Worm (Caenorhabditis elegans) whole organism, young adult: Measurements from ENCODE around the gene F20D12.7.

Experiments used
- D2030.7 ChIP-seq: fragments of 200-800 bp; sonication (Bioruptor generic); IDR thresholded peaks from 2 replicates; pipeline ENCODE4 v1.3.6; 2022; ENCODE audit warnings: missing genetic modification reagents, missing genetic modification characterization, missing compliant biosample characterization
- F22D6.2 ChIP-seq: sonication (generic microtip); optimal IDR thresholded peaks from 2 replicates; lab custom pipeline; 2016; ENCODE audit warnings: mild to moderate bottlenecking, missing genetic modification characterization, missing compliant biosample characterization
- F33H1.4 ChIP-seq: fragments of 200-800 bp; sonication (Bioruptor generic); IDR thresholded peaks from 2 replicates; pipeline ENCODE4 v1.3.6; 2022; ENCODE audit warnings: missing genetic modification reagents, missing genetic modification characterization, missing compliant biosample characterization
- F55B11.4 ChIP-seq: sonication (generic microtip); optimal IDR thresholded peaks from 2 replicates; lab custom pipeline; 2016; ENCODE audit warnings: missing compliant biosample characterization, missing genetic modification characterization, borderline replicate concordance; ENCODE audit not compliant: insufficient read depth
- F57A8.1 ChIP-seq: fragments of 200-800 bp; sonication (Bioruptor generic); optimal IDR thresholded peaks from 2 replicates; lab custom pipeline; 2018; ENCODE audit warnings: mild to moderate bottlenecking, missing genetic modification characterization, moderate library complexity, missing compliant biosample characterization
- F57C9.4 ChIP-seq: sonication (generic microtip); optimal IDR thresholded peaks from 2 replicates; lab custom pipeline; 2017; ENCODE audit warnings: mild to moderate bottlenecking, missing genetic modification characterization, missing compliant biosample characterization
- T26A5.8 ChIP-seq: sonication (generic microtip); optimal IDR thresholded peaks from 2 replicates; lab custom pipeline; 2016; ENCODE audit warnings: missing genetic modification characterization, missing compliant biosample characterization
- Y53F4B.3 ChIP-seq: fragments of 200-800 bp; sonication (Bioruptor generic); IDR thresholded peaks from 2 replicates; pipeline ENCODE4 v1.3.6; 2022; ENCODE audit warnings: missing genetic modification reagents, missing genetic modification characterization, missing compliant biosample characterization
- Y53G8AR.9 ChIP-seq: fragments of 200-800 bp; sonication (Bioruptor generic); conservative IDR thresholded peaks from 2 replicates; pipeline ENCODE4 v1.3.6; 2022; ENCODE audit warnings: missing genetic modification reagents, missing genetic modification characterization, missing compliant biosample characterization
- Y56A3A.18 ChIP-seq: fragments of 200-800 bp; sonication (Bioruptor generic); IDR thresholded peaks from 2 replicates; pipeline ENCODE4 v1.3.6; 2022; ENCODE audit warnings: missing genetic modification reagents, missing genetic modification characterization, missing compliant biosample characterization
- Y79H2A.3 ChIP-seq: fragments of 200-800 bp; sonication (Bioruptor generic); conservative IDR thresholded peaks from 2 replicates; pipeline ENCODE4 v1.3.6; 2022; ENCODE audit warnings: missing genetic modification reagents, missing genetic modification characterization, missing compliant biosample characterization
- ama-1 ChIP-seq, 3 experiments: fragments of 150-350 bp in 1 of 3; sonication (generic microtip) in 2 of 3; optimal IDR thresholded peaks; 2 replicates each; lab custom pipeline; 2014 to 2018; ENCODE audit warnings: missing biosample characterization in 2 of 3, missing genetic modification characterization in 2 of 3, missing genetic modification reagents in 2 of 3
- atf-7 ChIP-seq: sonication (generic microtip); optimal IDR thresholded peaks from 2 replicates; lab custom pipeline; 2017; ENCODE audit warnings: mild to moderate bottlenecking, missing genetic modification characterization, missing compliant biosample characterization
- attf-5 ChIP-seq: fragments of 200-800 bp; sonication (Bioruptor generic); optimal IDR thresholded peaks from 2 replicates; lab custom pipeline; 2018; ENCODE audit warnings: mild to moderate bottlenecking, missing genetic modification characterization, missing compliant biosample characterization
- bed-1 ChIP-seq: fragments of 200-800 bp; sonication (Bioruptor generic); IDR thresholded peaks from 2 replicates; pipeline ENCODE4 v1.3.6; 2022; ENCODE audit warnings: missing genetic modification reagents, missing genetic modification characterization, missing compliant biosample characterization
- ccch-3 ChIP-seq: fragments of 200-800 bp; sonication (Bioruptor generic); optimal IDR thresholded peaks from 2 replicates; lab custom pipeline; 2018; ENCODE audit warnings: mild to moderate bottlenecking, missing genetic modification characterization, missing compliant biosample characterization
- cebp-1 ChIP-seq, 2 experiments: fragments of 200-800 bp in 1 of 2; sonication (Bioruptor generic) in 1 of 2; sonication (generic microtip) in 1 of 2; IDR thresholded peaks in 1 of 2; optimal IDR thresholded peaks in 1 of 2; 2 replicates each; pipeline versions ENCODE4 v1.3.6 to Lab custom; 2017 to 2022; ENCODE audit warnings: missing compliant biosample characterization in 2 of 2, missing genetic modification characterization in 2 of 2, mild to moderate bottlenecking in 1 of 2, missing genetic modification reagents in 1 of 2, moderate library complexity in 1 of 2
- ceh-27 ChIP-seq: fragments of 200-800 bp; sonication (Bioruptor generic); optimal IDR thresholded peaks from 2 replicates; lab custom pipeline; 2018; ENCODE audit warnings: mild to moderate bottlenecking, missing genetic modification characterization, moderate library complexity, missing compliant biosample characterization
- ceh-58 ChIP-seq: fragments of 200-800 bp; sonication (Bioruptor generic); IDR thresholded peaks from 2 replicates; pipeline ENCODE4 v1.3.6; 2022; ENCODE audit warnings: missing genetic modification characterization, missing compliant biosample characterization
- ceh-79 ChIP-seq: sonication (generic microtip); optimal IDR thresholded peaks from 2 replicates; lab custom pipeline; 2017; ENCODE audit warnings: mild to moderate bottlenecking, missing genetic modification characterization, missing compliant biosample characterization
- dpl-1 ChIP-seq: fragments of 150-350 bp; optimal IDR thresholded peaks from 2 replicates; lab custom pipeline; 2014; ENCODE audit warnings: missing biosample characterization, missing genetic modification reagents, missing genetic modification characterization
- efl-1 ChIP-seq: fragments of 150-350 bp; optimal IDR thresholded peaks from 2 replicates; lab custom pipeline; 2014; ENCODE audit warnings: missing biosample characterization, missing genetic modification reagents, missing genetic modification characterization
- ets-4 ChIP-seq: fragments of 200-800 bp; sonication (Bioruptor generic); optimal IDR thresholded peaks from 2 replicates; lab custom pipeline; 2018; ENCODE audit warnings: mild to moderate bottlenecking, missing genetic modification characterization, missing compliant biosample characterization
- fkh-3 ChIP-seq: sonication (generic microtip); optimal IDR thresholded peaks from 2 replicates; lab custom pipeline; 2016; ENCODE audit warnings: mild to moderate bottlenecking, missing genetic modification characterization, missing compliant biosample characterization
- lag-1 ChIP-seq: fragments of 200-800 bp; sonication (Bioruptor generic); IDR thresholded peaks from 2 replicates; pipeline ENCODE4 v1.3.6; 2022; ENCODE audit warnings: missing genetic modification reagents, missing genetic modification characterization, missing compliant biosample characterization
- let-607 ChIP-seq, 2 experiments: fragments of 200-800 bp in 1 of 2; sonication (Bioruptor generic) in 1 of 2; sonication (generic microtip) in 1 of 2; optimal IDR thresholded peaks; 2 replicates each; lab custom pipeline; 2016 to 2018; ENCODE audit warnings: mild to moderate bottlenecking in 2 of 2, missing compliant biosample characterization in 2 of 2, missing genetic modification characterization in 2 of 2, moderate library complexity in 2 of 2, missing genotype in 1 of 2
- lin-26 ChIP-seq: fragments of 200-800 bp; sonication (Bioruptor generic); IDR thresholded peaks from 2 replicates; pipeline ENCODE4 v1.3.6; 2022; ENCODE audit warnings: missing genetic modification reagents, missing genetic modification characterization, missing compliant biosample characterization
- lin-54 ChIP-seq: fragments of 200-800 bp; sonication (Bioruptor generic); optimal IDR thresholded peaks from 2 replicates; lab custom pipeline; 2018; ENCODE audit warnings: mild to moderate bottlenecking, missing genetic modification characterization, missing compliant biosample characterization
- lir-1 ChIP-seq: fragments of 200-800 bp; sonication (Bioruptor generic); conservative IDR thresholded peaks from 2 replicates; pipeline ENCODE4 v1.3.6; 2022; ENCODE audit warnings: missing genetic modification reagents, missing genetic modification characterization, missing compliant biosample characterization
- lsl-1 ChIP-seq: fragments of 200-800 bp; sonication (Bioruptor generic); optimal IDR thresholded peaks from 2 replicates; lab custom pipeline; 2018; ENCODE audit warnings: mild to moderate bottlenecking, missing genetic modification characterization, moderate library complexity, missing compliant biosample characterization
- mes-4 ChIP-seq: sonication (generic microtip); optimal IDR thresholded peaks from 2 replicates; lab custom pipeline; 2016; ENCODE audit warnings: missing genotype, missing genetic modification characterization, missing compliant biosample characterization
- nfyb-1 ChIP-seq: fragments of 200-800 bp; sonication (Bioruptor generic); IDR thresholded peaks from 2 replicates; pipeline ENCODE4 v1.3.6; 2022; ENCODE audit warnings: missing genetic modification reagents, missing genetic modification characterization, missing compliant biosample characterization
- nhr-120 ChIP-seq: fragments of 200-800 bp; sonication (Bioruptor generic); IDR thresholded peaks from 2 replicates; pipeline ENCODE4 v1.3.6; 2022; ENCODE audit warnings: missing genetic modification characterization, missing compliant biosample characterization
- nhr-80 ChIP-seq: sonication (generic microtip); optimal IDR thresholded peaks from 2 replicates; lab custom pipeline; 2016; ENCODE audit warnings: missing genetic modification characterization, missing compliant biosample characterization
- rpc-1 ChIP-seq, 2 experiments: fragments of 150-350 bp in 1 of 2; sonication (generic microtip) in 1 of 2; optimal IDR thresholded peaks; 2 replicates each; lab custom pipeline; 2014 to 2018; ENCODE audit warnings: missing biosample characterization in 1 of 2, missing genetic modification characterization in 1 of 2, missing genetic modification reagents in 1 of 2, missing genotype in 1 of 2
- sea-2 ChIP-seq: fragments of 200-800 bp; sonication (Bioruptor generic); IDR thresholded peaks from 2 replicates; pipeline ENCODE4 v1.3.6; 2022; ENCODE audit warnings: missing genetic modification characterization, missing compliant biosample characterization
- snpc-4 ChIP-seq, 5 experiments: fragments of 150-350 bp in 1 of 5; sonication (generic microtip) in 4 of 5; optimal IDR thresholded peaks; 2 replicates each; lab custom pipeline; 2014 to 2018; ENCODE audit warnings: missing genetic modification characterization in 5 of 5, missing biosample characterization in 3 of 5, antibody characterized with exemption in 2 of 5, mild to moderate bottlenecking in 2 of 5, missing compliant biosample characterization in 2 of 5, missing genotype in 2 of 5, moderate library complexity in 2 of 5, missing genetic modification reagents in 1 of 5
- sptf-2 ChIP-seq: fragments of 200-800 bp; sonication (Bioruptor generic); optimal IDR thresholded peaks from 2 replicates; lab custom pipeline; 2018; ENCODE audit warnings: mild to moderate bottlenecking, missing genetic modification characterization, missing compliant biosample characterization
- ztf-25 ChIP-seq: fragments of 200-800 bp; sonication (Bioruptor generic); IDR thresholded peaks from 2 replicates; pipeline ENCODE4 v1.3.6; 2022; ENCODE audit warnings: missing genetic modification reagents, missing genetic modification characterization, missing compliant biosample characterization
- ztf-26 ChIP-seq: sonication (generic microtip); optimal IDR thresholded peaks from 2 replicates; lab custom pipeline; 2017; ENCODE audit warnings: missing genetic modification characterization, missing compliant biosample characterization
- ztf-6 ChIP-seq: fragments of 200-800 bp; sonication (Bioruptor generic); IDR thresholded peaks from 2 replicates; pipeline ENCODE4 v1.3.6; 2022; ENCODE audit warnings: missing genetic modification reagents, missing genetic modification characterization, missing compliant biosample characterization

The F20D12.7 gene

DNA sequence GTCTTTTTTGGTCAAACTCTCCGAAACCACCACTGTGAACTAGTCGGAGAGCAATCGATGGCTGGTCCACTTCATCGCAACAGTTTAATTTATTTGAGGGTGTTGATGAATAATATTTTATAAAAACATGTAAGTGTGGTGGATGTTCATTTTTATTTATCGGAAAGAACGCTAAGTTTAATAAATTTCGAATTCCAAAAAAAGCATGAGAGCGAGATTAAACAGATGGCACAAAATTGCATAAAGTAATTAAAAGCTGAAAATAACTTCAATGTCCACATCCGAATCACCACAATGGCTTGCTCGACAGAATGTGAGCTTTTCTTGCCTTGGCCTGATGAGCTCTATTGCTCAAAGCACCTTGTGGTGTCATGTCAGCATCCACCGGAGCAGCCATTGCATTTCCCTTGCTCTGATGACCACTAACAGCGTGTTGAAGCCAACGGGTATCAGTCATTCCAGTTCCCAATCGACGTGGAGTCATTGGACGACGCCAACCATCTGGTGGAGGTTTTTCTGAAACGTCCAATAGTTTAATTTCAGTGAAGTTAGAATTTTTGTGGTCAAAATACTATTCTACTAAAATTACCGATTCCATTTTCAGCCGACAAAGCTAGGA, 45.1 kb upstream of the F20D12.7 start (continued):
- peak; percentile 5 for TF ChIP-seq attf-5 (GFP tag; lab: Kevin White, UChicago)
- no peak for TF ChIP-seq bed-1 (GFP tag; lab: Robert Waterston, UW)
- TF ChIP-seq lsl-1 (GFP tag; lab: Kevin White, UChicago) = no peak
- peak; percentile 7 for TF ChIP-seq atf-7
- TF ChIP-seq ztf-25 (GFP tag; lab: Robert Waterston, UW) = no peak
- peak; percentile 23 for TF ChIP-seq ztf-26 (tag; lab: Kevin White, UChicago)
- TF ChIP-seq snpc-4 (GFP tag; optimal IDR thresholded peaks at IDR 0.05; lab: Kevin White, UChicago) = no peak
- peak in 1 of 4 experiments; percentile 35 for TF ChIP-seq snpc-4 (tag; optimal IDR thresholded peaks at IDR 0.05; lab: Kevin White, UChicago)
- TF ChIP-seq ceh-27 = peak; percentile 3
- TF ChIP-seq lin-54 = peak; percentile 24
- no peak for TF ChIP-seq sptf-2 (GFP tag; lab: Kevin White, UChicago)
- no peak for TF ChIP-seq lin-26 (GFP tag; lab: Robert Waterston, UW)
- no peak for TF ChIP-seq ztf-6 (GFP tag; lab: Robert Waterston, UW)
- no peak for TF ChIP-seq lir-1 (GFP tag; lab: Robert Waterston, UW)
- 0 out of 2 replicates have a peak, but pooled peaks have one; percentile 7 for TF ChIP-seq F33H1.4 (GFP tag; lab: Robert Waterston, UW)
- peak; percentile 37 for TF ChIP-seq T26A5.8 (tag; lab: Kevin White, UChicago)
- TF ChIP-seq Y53G8AR.9 = peak; percentile 52; the same call in 1 of the 2 replicates
- TF ChIP-seq mes-4 (tag; lab: Kevin White, UChicago) = no peak
- 0 out of 2 replicates have a peak, but pooled peaks have one; percentile 28 for TF ChIP-seq D2030.7 (GFP tag; lab: Robert Waterston, UW)
- TF ChIP-seq ceh-79 (tag; lab: Kevin White, UChicago) = peak; percentile 19
- no peak for TF ChIP-seq F55B11.4 (tag; lab: Kevin White, UChicago)

DNA sequence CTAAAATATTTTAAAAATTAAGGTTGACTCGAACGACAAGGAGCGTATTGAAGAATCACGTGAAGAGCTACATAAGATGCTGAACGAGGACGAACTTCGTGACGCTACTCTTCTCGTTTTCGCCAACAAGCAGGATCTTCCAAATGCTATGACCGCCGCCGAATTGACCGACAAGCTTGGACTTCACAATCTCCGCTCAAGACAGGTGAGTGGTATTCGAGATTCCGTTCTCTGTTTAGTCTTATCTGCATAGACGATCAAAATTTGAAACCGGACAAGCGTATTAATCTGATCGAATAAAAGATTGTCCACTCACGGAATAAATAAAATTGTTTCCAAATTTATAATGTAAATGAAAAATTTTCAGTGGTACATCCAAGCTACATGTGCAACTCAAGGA, 44.3 kb upstream of the F20D12.7 start:
- no peak for TF ChIP-seq F57A8.1 (GFP tag; lab: Kevin White, UChicago)
- 0 out of 2 replicates have a peak, but pooled peaks have one; percentile 37 for TF ChIP-seq ceh-58
- TF ChIP-seq F57C9.4 (tag; lab: Kevin White, UChicago) = no peak
- TF ChIP-seq cebp-1 (GFP tag; IDR thresholded peaks at IDR 0.05; lab: Robert Waterston, UW) = no peak
- no peak for TF ChIP-seq cebp-1 (tag; optimal IDR thresholded peaks at IDR 0.05; lab: Kevin White, UChicago)

DNA sequence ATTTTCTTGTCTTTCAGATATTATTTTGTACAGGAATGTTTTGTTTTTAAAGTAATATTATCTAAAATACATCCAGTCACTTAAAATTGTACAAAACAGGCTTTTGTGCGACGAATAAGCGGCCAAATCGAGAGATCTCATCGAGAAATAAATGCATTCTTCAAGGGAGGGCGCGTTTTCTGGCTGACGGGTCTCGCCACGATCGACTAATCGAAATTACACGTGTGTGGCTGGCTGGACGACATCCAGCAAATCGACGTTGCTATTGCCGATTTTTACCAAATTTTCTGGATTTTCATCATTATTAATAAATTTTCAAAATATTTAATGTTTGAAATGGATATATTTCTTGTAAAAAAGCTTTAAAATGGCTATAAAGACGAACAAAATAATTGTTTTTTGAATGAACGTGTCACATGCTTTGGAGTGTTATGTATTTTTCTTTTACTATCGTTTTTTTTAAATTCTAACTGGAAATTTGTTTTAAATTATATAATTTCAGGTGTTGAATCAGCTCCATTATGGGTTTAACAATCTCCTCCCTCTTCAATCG, 43.4 kb upstream of the F20D12.7 start, which contains the start of gene arf-5:
Gene arf-5 (plus strand): TSS at position 503 of the 553 bp plus-strand sequence.
- TF ChIP-seq F33H1.4 (GFP tag; lab: Robert Waterston, UW) (peak; percentile 73), ets-4 (GFP tag; lab: Kevin White, UChicago) (no peak), ceh-27 (peak; percentile 13), nhr-80 (tag; lab: Kevin White, UChicago) (peak; percentile 2), efl-1 (GFP tag; lab: Kevin White, UChicago) (peak; percentile 11), fkh-3 (tag; lab: Kevin White, UChicago) (no peak), let-607 (tag; optimal IDR thresholded peaks at IDR 0.05; lab: Kevin White, UChicago) (peak; percentile 70 to 88)

DNA sequence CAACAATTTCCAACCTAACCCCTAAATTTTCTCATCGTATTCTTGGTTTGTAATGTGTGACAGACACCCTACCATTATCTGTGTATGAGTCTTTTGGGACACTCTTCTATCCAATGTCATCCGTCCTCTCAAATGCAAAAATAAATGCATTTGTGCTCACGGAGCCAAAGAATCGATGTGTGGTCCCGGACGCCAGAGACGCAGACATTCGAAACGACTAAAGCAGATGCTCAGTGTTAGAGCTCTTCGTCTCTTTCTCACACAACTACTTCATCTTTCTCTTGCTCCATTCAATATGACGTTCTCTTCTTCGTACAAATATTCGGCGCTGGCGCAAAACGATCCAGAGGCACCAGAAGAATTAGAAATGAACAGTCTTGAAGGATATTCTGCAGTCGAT, 40.9 kb upstream of the F20D12.7 start, which contains the start of gene unc-24:
Gene unc-24 (plus strand): TSS at position 283 of the 400 bp plus-strand sequence.
- no peak for TF ChIP-seq ccch-3 (GFP tag; lab: Kevin White, UChicago)
- TF ChIP-seq ama-1 (optimal IDR thresholded peaks at IDR 0.05; lab: Kevin White, UChicago) = no peak
- no peak for TF ChIP-seq ama-1 (GFP tag; optimal IDR thresholded peaks at IDR 0.05; lab: Kevin White, UChicago)
- TF ChIP-seq dpl-1 = no peak
- TF ChIP-seq Y53F4B.3 (GFP tag; lab: Robert Waterston, UW) = no peak
- TF ChIP-seq Y56A3A.18 (GFP tag; lab: Robert Waterston, UW) = no peak
- TF ChIP-seq Y79H2A.3 (GFP tag; lab: Robert Waterston, UW) = no peak
- no peak for TF ChIP-seq ztf-25 (GFP tag; lab: Robert Waterston, UW)
- TF ChIP-seq F22D6.2 (tag; lab: Kevin White, UChicago) = no peak
- TF ChIP-seq rpc-1 (optimal IDR thresholded peaks at IDR 0.05; lab: Kevin White, UChicago) = no peak
- TF ChIP-seq rpc-1 (tag; optimal IDR thresholded peaks at IDR 0.05; lab: Kevin White, UChicago) = no peak
- no peak for TF ChIP-seq atf-7
- no peak for TF ChIP-seq mes-4 (tag; lab: Kevin White, UChicago)
- no peak for TF ChIP-seq nhr-120
- no peak for TF ChIP-seq nfyb-1 (GFP tag; lab: Robert Waterston, UW)
- TF ChIP-seq lag-1 = no peak
- no peak for TF ChIP-seq sea-2
